Fruit fly (Drosophila melanogaster) whole organism, pupa: ENCODE measurements around the gene Vha55.
A peak's percentile ranks its signal among the peaks of the same experiment; 100 is the strongest.

Experiments
- CG10348 ChIP-seq: fragments of 200-800 bp; sonication (Bioruptor generic); IDR thresholded peaks from 2 replicates; pipeline ENCODE4 v1.3.6; 2022; ENCODE audit warnings: missing biosample characterization, missing genetic modification characterization
- CG12605 ChIP-seq: fragments of 200-800 bp; sonication (Bioruptor generic); IDR thresholded peaks from 2 replicates; pipeline ENCODE4 v1.3.6; 2022; ENCODE audit warnings: missing biosample characterization, missing genetic modification characterization
- CG13204 ChIP-seq: fragments of 200-800 bp; sonication (Bioruptor generic); optimal IDR thresholded peaks from 2 replicates; lab custom pipeline; 2018; ENCODE audit warnings: missing biosample characterization, mild to moderate bottlenecking, missing genetic modification characterization, moderate library complexity
- CG14655 ChIP-seq: fragments of 200-800 bp; sonication (Bioruptor generic); optimal IDR thresholded peaks from 3 replicates; lab custom pipeline; 2017; ENCODE audit warnings: mild to moderate bottlenecking, missing biosample characterization, missing genetic modification reagents, missing genetic modification characterization
- CG15710 ChIP-seq: fragments of 200-800 bp; sonication (Bioruptor generic); optimal IDR thresholded peaks from 2 replicates; lab custom pipeline; 2018; ENCODE audit warnings: missing biosample characterization, mild to moderate bottlenecking, missing genetic modification characterization, moderate library complexity
- CG17806 ChIP-seq: fragments of 200-800 bp; sonication (Bioruptor generic); optimal IDR thresholded peaks from 2 replicates; lab custom pipeline; 2018; ENCODE audit warnings: missing biosample characterization, mild to moderate bottlenecking, missing genetic modification characterization, moderate library complexity
- CG32121 ChIP-seq: fragments of 200-800 bp; sonication (Bioruptor generic); IDR thresholded peaks from 2 replicates; pipeline ENCODE4 v1.3.6; 2022; ENCODE audit warnings: missing biosample characterization, missing genetic modification characterization
- CG34367 ChIP-seq: fragments of 200-800 bp; sonication (Bioruptor generic); optimal IDR thresholded peaks from 2 replicates; lab custom pipeline; 2018; ENCODE audit warnings: missing biosample characterization, mild to moderate bottlenecking, missing genetic modification characterization
- CG4496 ChIP-seq: fragments of 200-800 bp; sonication (Bioruptor generic); IDR thresholded peaks from 3 replicates; pipeline ENCODE4 v1.3.6; 2022; ENCODE audit warnings: missing biosample characterization, missing genetic modification characterization
- CG8159 ChIP-seq: fragments of 200-800 bp; sonication (Bioruptor generic); optimal IDR thresholded peaks from 3 replicates; lab custom pipeline; 2018; ENCODE audit warnings: missing biosample characterization, mild to moderate bottlenecking, missing genetic modification characterization, moderate library complexity
- CG8301 ChIP-seq: fragments of 200-800 bp; sonication (Bioruptor generic); optimal IDR thresholded peaks from 2 replicates; lab custom pipeline; 2018; ENCODE audit warnings: missing biosample characterization, mild to moderate bottlenecking, missing genetic modification characterization
- CG9948 ChIP-seq: fragments of 200-800 bp; sonication (Bioruptor generic); optimal IDR thresholded peaks from 2 replicates; lab custom pipeline; 2018; ENCODE audit warnings: missing biosample characterization, mild to moderate bottlenecking, missing genetic modification characterization, moderate library complexity
- D1 ChIP-seq: fragments of 200-800 bp; sonication (Bioruptor generic); optimal IDR thresholded peaks from 2 replicates; lab custom pipeline; 2018; ENCODE audit warnings: missing biosample characterization, mild to moderate bottlenecking, missing genetic modification characterization, moderate library complexity
- EcR ChIP-seq: fragments of 200-800 bp; sonication (Bioruptor generic); optimal IDR thresholded peaks from 3 replicates; lab custom pipeline; 2019; ENCODE audit warnings: missing biosample characterization, missing genetic modification characterization, mild to moderate bottlenecking, moderate library complexity, missing genetic modification reagents
- Ets98B ChIP-seq: fragments of 200-800 bp; sonication (Bioruptor generic); IDR thresholded peaks from 2 replicates; pipeline ENCODE4 v1.3.6; 2022; ENCODE audit warnings: missing biosample characterization, missing genetic modification characterization
- Pif1A ChIP-seq: fragments of 200-800 bp; sonication (Bioruptor generic); optimal IDR thresholded peaks from 3 replicates; lab custom pipeline; 2016; ENCODE audit warnings: missing biosample characterization, missing genetic modification characterization
- Pif1B ChIP-seq: fragments of 200-800 bp; sonication (Bioruptor generic); optimal IDR thresholded peaks from 3 replicates; lab custom pipeline; 2016; ENCODE audit warnings: missing biosample characterization, missing genetic modification characterization
- Snoo ChIP-seq: fragments of 200-800 bp; sonication (Bioruptor generic); optimal IDR thresholded peaks from 3 replicates; lab custom pipeline; 2017; ENCODE audit warnings: missing biosample characterization, mild to moderate bottlenecking, missing genetic modification characterization, inconsistent platforms
- fd96Ca ChIP-seq: fragments of 200-800 bp; sonication (Bioruptor generic); IDR thresholded peaks from 3 replicates; pipeline ENCODE4 v1.3.6; 2022; ENCODE audit warnings: missing biosample characterization, missing genetic modification characterization
- gl ChIP-seq: fragments of 200-800 bp; sonication (Bioruptor generic); optimal IDR thresholded peaks from 2 replicates; lab custom pipeline; 2018; ENCODE audit warnings: missing biosample characterization, mild to moderate bottlenecking, missing genetic modification characterization
- rn ChIP-seq: fragments of 200-800 bp; sonication (Bioruptor generic); IDR thresholded peaks from 2 replicates; pipeline ENCODE4 v1.3.6; 2022; ENCODE audit warnings: missing biosample characterization, missing genetic modification characterization

Vha55 gene

DNA sequence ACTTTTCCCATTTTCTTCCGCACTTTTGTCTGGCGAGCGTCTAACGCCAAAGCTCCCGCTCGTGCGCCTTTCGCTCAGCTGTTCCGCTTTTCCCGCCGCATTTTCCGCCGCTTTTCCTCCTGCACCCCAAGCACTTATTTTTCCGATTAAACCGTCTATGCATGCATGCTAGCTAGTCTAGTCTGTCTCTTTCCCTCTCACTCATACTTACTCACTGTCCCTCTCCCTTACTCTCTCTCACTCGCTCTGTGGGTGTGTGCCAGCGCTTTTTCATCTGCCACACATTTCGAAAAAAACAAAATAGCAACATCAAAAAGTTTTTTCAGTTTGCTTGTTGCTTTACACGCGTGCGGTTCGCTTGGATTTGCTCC lies 26.6 kb upstream of the Vha55 start, which contains the start of gene CG6225:
TSS of gene CG6225 (plus strand) at position 325 of the 371 bp plus-strand sequence.
- TF ChIP-seq CG9948: no peak
- no peak for TF ChIP-seq Snoo (tag; lab: Kevin White, UChicago)
- no peak for TF ChIP-seq CG8301 (tag; lab: Kevin White, UChicago)
- TF ChIP-seq CG17806 (tag; lab: Kevin White, UChicago): no peak
- no peak for TF ChIP-seq Pif1A (GFP tag; lab: Kevin White, UChicago)
- no peak for TF ChIP-seq Ets98B (GFP tag; lab: Robert Waterston, UW)
- no peak for TF ChIP-seq CG14655 (GFP tag; lab: Kevin White, UChicago)
- TF ChIP-seq rn (GFP tag; lab: Robert Waterston, UW): no peak
- TF ChIP-seq EcR (GFP tag; lab: Kevin White, UChicago): no peak
- TF ChIP-seq CG4496: no peak

DNA sequence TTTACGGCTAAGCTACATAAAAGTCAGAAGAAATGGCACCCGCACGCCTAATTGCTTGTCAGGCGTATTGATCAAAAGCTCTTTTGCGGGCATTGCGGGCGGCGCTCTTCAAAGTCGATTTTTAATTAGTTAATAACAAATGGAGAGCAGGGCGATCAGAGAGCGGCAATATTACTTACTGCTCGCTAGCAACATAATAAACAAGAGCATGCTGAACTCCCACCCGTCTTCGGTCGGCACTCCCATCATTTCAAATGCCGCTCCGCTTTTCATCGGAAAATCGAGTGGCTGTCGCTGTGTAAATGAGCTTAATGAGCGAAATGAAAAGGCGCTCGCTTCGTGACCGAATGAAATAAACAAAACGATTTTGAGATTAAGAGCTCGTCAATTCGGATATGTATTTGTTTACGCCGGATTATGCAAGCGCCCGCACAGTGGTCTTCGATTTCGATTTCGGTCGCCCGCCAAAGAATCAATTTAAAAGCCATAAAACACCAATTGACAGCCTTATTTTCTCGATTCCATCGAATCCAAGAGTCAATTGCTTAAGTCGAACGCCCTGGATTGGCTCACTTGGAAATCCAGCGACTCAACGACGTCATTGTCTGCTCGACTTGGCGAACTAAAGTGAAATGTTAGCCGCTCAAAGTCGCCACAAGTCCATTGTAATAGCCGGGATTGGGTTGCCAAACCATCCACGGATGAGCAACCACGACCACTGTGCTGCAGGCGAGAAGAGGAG lies 26.1 kb upstream of the Vha55 start:
- no peak for TF ChIP-seq CG15710 (tag; lab: Kevin White, UChicago)
- peak; percentile 47 for TF ChIP-seq CG8301 (tag; lab: Kevin White, UChicago)
- TF ChIP-seq CG4496: 0 out of 3 replicates have a peak, but pooled peaks have one; percentile 18
- peak; percentile 79 for TF ChIP-seq CG32121 (GFP tag; lab: Robert Waterston, UW)
- no peak for TF ChIP-seq CG13204
- TF ChIP-seq CG14655 (GFP tag; lab: Kevin White, UChicago): peak; percentile 55
- TF ChIP-seq rn (GFP tag; lab: Robert Waterston, UW): peak; percentile 46
- TF ChIP-seq fd96Ca (GFP tag; lab: Robert Waterston, UW): peak; percentile 80
- TF ChIP-seq CG10348 (GFP tag; lab: Robert Waterston, UW): peak; percentile 52; the same call in 1 of the 2 replicates
- no peak for TF ChIP-seq Snoo (tag; lab: Kevin White, UChicago)
- peak; percentile 46 for TF ChIP-seq Ets98B (GFP tag; lab: Robert Waterston, UW)
- TF ChIP-seq CG34367 (tag; lab: Kevin White, UChicago): no peak

DNA sequence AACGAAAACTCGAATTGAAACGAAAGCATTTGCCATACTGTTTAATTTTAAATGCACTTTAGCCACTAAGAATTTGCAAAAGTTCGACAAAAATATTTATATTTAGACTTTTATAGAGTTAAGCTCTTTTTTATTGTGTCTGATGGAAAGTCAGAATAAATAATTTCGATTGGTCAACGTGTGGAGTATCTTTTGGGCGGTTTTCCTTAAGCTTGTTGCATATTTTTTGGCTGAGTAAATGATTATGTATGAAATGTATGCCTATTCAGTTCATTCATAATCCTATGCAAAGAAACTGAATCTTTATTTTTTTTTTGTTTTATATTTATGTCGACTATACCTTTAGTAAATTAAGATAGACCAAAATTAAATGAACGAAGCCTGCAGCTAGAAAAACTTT lies 25.1 kb upstream of the Vha55 start:
- TF ChIP-seq CG12605 (GFP tag; lab: Robert Waterston, UW) (no peak), fd96Ca (GFP tag; lab: Robert Waterston, UW) (no peak), Snoo (tag; lab: Kevin White, UChicago) (no peak), CG4496 (no peak), Pif1B (GFP tag; lab: Kevin White, UChicago) (no peak), CG15710 (tag; lab: Kevin White, UChicago) (no peak), CG13204 (no peak), CG17806 (tag; lab: Kevin White, UChicago) (no peak), CG10348 (GFP tag; lab: Robert Waterston, UW) (no peak), gl (no peak)

DNA sequence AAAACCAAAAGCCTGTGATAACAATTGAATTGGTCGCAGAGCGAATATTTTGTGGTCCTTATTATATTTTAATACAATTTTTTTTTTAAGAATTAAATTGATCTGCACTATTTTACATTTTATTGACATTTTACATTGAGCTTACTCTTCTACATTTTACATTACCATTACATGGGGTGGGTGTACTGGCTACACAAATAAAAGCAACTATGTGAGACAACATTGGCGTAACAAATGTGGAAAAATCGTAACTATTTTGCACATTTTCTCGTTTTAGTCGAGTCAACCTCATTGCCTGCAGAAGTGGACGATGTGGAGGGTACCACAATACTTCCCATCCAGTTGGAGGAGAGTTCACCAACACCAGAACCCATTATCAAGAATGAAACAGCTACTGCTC lies 22.9 kb upstream of the Vha55 start:
- TF ChIP-seq D1 (tag; lab: Kevin White, UChicago): peak; percentile 29
- no peak for TF ChIP-seq CG13204
- TF ChIP-seq CG9948: no peak
- TF ChIP-seq, all 21 proteins: peak for 1

DNA sequence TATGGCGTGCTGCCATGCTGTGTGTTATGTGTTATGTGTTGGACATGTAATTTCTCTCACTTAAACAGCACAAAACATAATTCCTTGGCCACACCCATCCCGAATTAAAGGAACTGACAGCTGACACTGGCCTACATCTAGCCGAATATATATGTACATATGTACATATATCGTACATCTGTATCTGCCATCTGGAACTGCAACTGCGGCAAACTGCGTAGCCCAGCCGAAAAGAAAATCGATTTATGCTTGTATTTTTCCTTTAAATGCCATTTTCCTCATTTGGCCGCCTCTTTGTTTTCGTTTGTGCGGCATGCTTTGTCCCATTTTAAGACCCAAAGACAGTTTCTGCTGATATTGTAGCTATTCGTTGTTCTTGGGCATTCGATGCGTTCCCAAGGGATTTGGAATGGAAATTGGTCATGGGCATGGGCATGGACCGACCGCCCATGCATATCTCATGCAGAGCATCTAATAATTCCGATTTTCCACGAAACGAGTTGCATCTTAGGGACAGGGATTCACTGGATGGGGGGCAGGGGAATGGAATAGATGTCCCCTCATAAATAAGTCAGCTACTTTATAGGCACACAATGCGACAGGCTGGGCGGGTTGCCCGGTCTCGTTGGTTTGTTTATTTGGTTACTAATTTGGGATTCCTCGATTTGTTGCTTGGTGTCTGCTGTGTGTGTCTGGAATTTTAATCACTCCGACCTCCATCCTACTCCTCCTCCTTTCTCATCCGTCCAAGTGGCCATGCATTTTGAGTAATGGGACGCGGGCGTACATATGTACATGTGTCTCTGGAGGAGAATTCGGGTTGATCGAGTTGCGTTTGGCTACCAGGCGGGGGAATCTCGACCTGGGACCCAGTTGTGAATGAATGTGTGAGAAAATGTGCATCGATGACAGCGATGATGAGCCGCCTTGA lies 21.7 kb upstream of the Vha55 start:
- TF ChIP-seq CG13204 (no peak), gl (no peak)

DNA sequence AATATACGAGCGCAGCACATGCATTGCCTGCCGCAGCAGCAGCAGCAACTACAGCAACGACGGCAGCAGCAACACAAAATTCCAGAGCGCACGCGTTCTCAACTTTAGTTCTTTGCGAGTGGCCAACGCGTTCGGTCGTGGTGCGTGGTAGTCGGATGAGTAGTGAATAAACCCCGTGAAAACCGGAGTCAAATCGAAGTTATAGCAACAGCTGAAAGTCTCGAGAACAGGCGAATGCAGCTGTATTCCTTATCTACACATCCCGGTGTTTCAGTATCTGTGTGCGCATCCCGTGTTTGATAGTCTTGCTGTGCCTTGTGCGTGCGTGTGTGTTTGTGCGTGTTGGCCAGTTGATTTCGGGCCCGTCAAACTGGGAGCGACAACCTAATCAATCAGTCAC lies 20.3 kb upstream of the Vha55 start, which contains the start of gene Dtg:
TSS of gene Dtg (plus strand) at position 105 of the 400 bp plus-strand sequence.
- TF ChIP-seq CG12605 (GFP tag; lab: Robert Waterston, UW) (0 out of 2 replicates have a peak, but pooled peaks have one; percentile 24), Snoo (tag; lab: Kevin White, UChicago) (no peak), CG14655 (GFP tag; lab: Kevin White, UChicago) (no peak), CG13204 (no peak), Pif1B (GFP tag; lab: Kevin White, UChicago) (no peak), gl (no peak), CG34367 (tag; lab: Kevin White, UChicago) (no peak), Ets98B (GFP tag; lab: Robert Waterston, UW) (0 out of 2 replicates have a peak, but pooled peaks have one; percentile 11), EcR (GFP tag; lab: Kevin White, UChicago) (peak; percentile 66), CG8301 (tag; lab: Kevin White, UChicago) (no peak), Pif1A (GFP tag; lab: Kevin White, UChicago) (no peak), CG8159 (tag; lab: Kevin White, UChicago) (no peak), CG4496 (peak; percentile 50; the same call in 1 of the 3 replicates)
